Worm (Caenorhabditis elegans) whole organism, mixed stage, embryonic: Measurements from ENCODE around the gene hlh-33.

Experiments used
- blmp-1 ChIP-seq: fragments of 150-350 bp; optimal IDR thresholded peaks from 2 replicates; lab custom pipeline; 2014; ENCODE audit warnings: missing biosample characterization, missing genetic modification characterization
- ces-1 ChIP-seq: fragments of 150-350 bp; optimal IDR thresholded peaks from 2 replicates; lab custom pipeline; 2014; ENCODE audit warnings: missing biosample characterization, missing genetic modification reagents, missing genetic modification characterization
- elt-1 ChIP-seq: sonication (generic microtip); optimal IDR thresholded peaks from 2 replicates; lab custom pipeline; 2017; ENCODE audit warnings: missing genetic modification characterization, mild to moderate bottlenecking, missing compliant biosample characterization, antibody characterized with exemption, moderate library complexity, borderline replicate concordance; ENCODE audit not compliant: insufficient read depth
- nhr-237 ChIP-seq: fragments of 150-350 bp; optimal IDR thresholded peaks from 2 replicates; lab custom pipeline; 2014; ENCODE audit warnings: missing biosample characterization, missing genetic modification characterization
- nhr-76 ChIP-seq: sonication (generic microtip); optimal IDR thresholded peaks from 2 replicates; lab custom pipeline; 2017; ENCODE audit warnings: missing biosample characterization, missing genetic modification characterization
- pha-4 ChIP-seq: fragments of 150-350 bp; optimal IDR thresholded peaks from 2 replicates; lab custom pipeline; 2018; ENCODE audit warnings: missing biosample characterization, missing genetic modification reagents, missing genetic modification characterization
- ztf-11 ChIP-seq: fragments of 150-350 bp; optimal IDR thresholded peaks from 2 replicates; lab custom pipeline; 2014; ENCODE audit warnings: missing biosample characterization, missing genetic modification characterization

DNA sequence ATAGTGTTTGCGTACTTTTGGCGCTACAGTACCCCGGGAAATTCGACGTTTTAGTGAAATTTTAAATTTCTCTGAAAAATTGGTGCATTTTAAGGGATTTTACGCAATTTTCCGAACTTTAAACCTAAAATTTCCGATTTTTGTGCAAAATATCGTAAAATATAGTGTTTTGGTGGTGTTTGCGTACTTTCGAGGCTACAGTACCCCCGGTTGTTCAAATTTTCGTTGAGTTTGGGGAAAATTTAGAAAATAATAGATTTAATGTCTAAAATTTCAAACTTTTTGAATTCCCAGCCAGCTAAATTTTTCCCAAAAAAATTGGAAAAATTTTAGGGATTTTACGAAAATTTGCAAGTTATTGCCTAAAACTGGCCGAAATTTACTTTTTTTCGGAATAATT lies 22.7 kb upstream of the hlh-33 start:
- TF ChIP-seq nhr-76 (tag; lab: Kevin White, UChicago) (no peak), ces-1 (GFP tag; lab: Kevin White, UChicago) (no peak), nhr-237 (tag; lab: Kevin White, UChicago) (no peak), blmp-1 (no peak), elt-1 (tag; lab: Kevin White, UChicago) (no peak), pha-4 (no peak), ztf-11 (tag; lab: Kevin White, UChicago) (no peak)
